Fruit fly (Drosophila melanogaster) whole organism: ENCODE data around the gene Ptpmeg2.

ENCODE experiments used
- CG8478 ChIP-seq: fragments of >200 bp; optimal IDR thresholded peaks from 2 replicates; lab custom pipeline; 2018; ENCODE audit warnings: inconsistent platforms
- Dll ChIP-seq: fragments of >200 bp; optimal IDR thresholded peaks from 2 replicates; lab custom pipeline; 2017
- EcR ChIP-seq, 2 experiments: fragments of >200 bp; optimal IDR thresholded peaks; 2 replicates each; lab custom pipeline; 2017; ENCODE audit warnings: missing biosample characterization in 2 of 2, missing genetic modification characterization in 2 of 2, missing genetic modification reagents in 2 of 2
- pan ChIP-seq: fragments of >200 bp; optimal IDR thresholded peaks from 2 replicates; lab custom pipeline; 2017
- psq ChIP-seq: fragments of >200 bp; optimal IDR thresholded peaks from 2 replicates; lab custom pipeline; 2017
- usp ChIP-seq: fragments of >200 bp; optimal IDR thresholded peaks from 2 replicates; lab custom pipeline; 2017; ENCODE audit warnings: missing biosample characterization, missing genetic modification characterization, mixed read lengths

Ptpmeg2 gene

DNA sequence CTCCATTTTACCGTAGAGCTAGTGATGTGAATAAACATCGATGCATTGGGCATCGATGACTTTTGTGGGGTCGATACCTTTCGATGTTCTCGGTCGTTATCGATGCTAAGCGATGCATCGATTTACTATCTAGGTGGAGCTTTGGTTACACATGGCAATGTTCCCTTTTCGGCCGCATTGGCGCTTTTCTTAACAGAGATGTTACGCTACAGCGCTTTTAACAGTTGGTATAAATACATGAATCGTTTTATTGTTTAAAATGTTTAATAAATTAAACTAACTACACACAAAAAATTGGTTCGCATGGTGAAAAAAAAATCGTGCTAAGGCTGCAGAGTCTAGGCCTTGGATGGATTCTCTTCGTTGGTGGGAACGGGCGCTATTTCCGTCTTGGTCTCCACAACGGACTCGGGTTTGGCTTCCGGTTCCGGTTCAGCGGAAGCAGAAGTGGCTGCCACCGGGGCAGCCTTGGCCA is at the start of gene Ptpmeg2:
Gene Ptpmeg2 (minus strand): TSS at position 281 of the 475 bp plus-strand sequence.
- TF ChIP-seq Dll (lab: Kevin White, UChicago), result no peak
- TF ChIP-seq pan (lab: Kevin White, UChicago), result no peak
- TF ChIP-seq psq (lab: Kevin White, UChicago), result no peak
- TF ChIP-seq CG8478 (lab: Kevin White, UChicago), result no peak
- no peak for TF ChIP-seq EcR (GFP tag; optimal IDR thresholded peaks at IDR 0.05; lab: Kevin White, UChicago)
- no peak for TF ChIP-seq usp (GFP tag; lab: Kevin White, UChicago)

- TF ChIP-seq CG8478 (lab: Kevin White, UChicago) (no peak), Dll (lab: Kevin White, UChicago) (no peak), psq (lab: Kevin White, UChicago) (no peak), EcR (GFP tag; optimal IDR thresholded peaks at IDR 0.05; lab: Kevin White, UChicago) (no peak), pan (lab: Kevin White, UChicago) (no peak), usp (GFP tag; lab: Kevin White, UChicago) (no peak)
Measured at dm6 chrX:9707820-9708487, 49.0 kb upstream of the Ptpmeg2 start.

DNA sequence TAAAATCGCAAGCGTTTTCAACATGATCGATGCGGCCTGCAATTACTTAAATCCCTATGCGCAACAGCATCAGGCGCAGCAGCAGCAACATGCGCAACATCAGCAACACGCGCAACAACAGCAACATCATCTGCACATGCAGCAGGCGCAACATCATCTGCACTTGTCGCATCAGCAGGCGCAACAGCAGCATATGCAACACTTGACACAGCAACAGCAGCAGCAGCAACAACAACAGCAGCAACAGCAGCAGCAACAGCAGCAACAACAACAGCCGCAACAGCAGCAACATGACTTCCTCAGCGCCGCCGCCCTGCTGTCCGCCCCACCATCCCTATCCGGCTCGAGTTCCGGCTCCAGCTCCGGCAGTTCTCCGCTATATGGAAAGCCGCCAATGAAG is 35.7 kb upstream of the Ptpmeg2 start:
- TF ChIP-seq usp (GFP tag; lab: Kevin White, UChicago) (no peak), psq (lab: Kevin White, UChicago) (no peak), EcR (GFP tag; optimal IDR thresholded peaks at IDR 0.05; lab: Kevin White, UChicago) (no peak), pan (lab: Kevin White, UChicago) (no peak), CG8478 (lab: Kevin White, UChicago) (no peak), Dll (lab: Kevin White, UChicago) (no peak)

DNA sequence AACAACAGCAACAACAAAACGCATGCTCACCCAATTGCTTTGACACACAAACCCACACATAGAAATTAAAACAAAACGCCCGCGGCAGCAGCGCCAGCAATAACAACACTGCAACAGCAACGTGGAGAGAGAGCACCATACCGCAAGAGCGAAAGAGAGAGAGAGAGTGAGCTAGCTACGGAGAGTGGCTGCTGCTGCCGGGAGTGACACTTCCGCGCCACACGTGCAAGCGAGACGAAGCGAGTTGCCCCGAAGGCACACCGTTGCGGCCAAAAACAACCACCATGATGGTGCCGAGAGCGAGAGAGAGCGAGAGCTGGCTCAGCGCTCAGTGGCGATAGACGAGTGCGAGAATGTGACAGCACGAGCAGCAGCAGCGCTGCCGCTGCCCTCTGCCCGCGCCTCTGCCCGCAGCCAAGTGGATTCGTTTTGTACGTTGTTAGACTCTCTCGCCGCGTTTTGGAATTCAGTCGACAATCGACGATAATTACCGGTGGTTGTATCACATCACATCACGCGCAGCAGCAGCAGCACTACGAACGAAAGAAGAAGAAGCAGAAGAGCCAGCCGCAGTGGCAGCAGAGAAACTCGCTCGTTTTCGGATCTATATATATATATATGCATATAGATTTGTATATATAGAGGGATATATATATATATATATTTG is 34.9 kb upstream of the Ptpmeg2 start, which contains the start of gene btd:
Gene btd (plus strand): TSS at position 467 of the 667 bp plus-strand sequence.
- TF ChIP-seq psq (lab: Kevin White, UChicago), result no peak
- TF ChIP-seq EcR (GFP tag; optimal IDR thresholded peaks at IDR 0.05; lab: Kevin White, UChicago), result no peak
- peak; percentile 80 for TF ChIP-seq Dll (lab: Kevin White, UChicago)
- TF ChIP-seq usp (GFP tag; lab: Kevin White, UChicago), result no peak
- peak; percentile 82 for TF ChIP-seq CG8478 (lab: Kevin White, UChicago)

dm6 chrX:9692297-9693013 is 33.5 kb upstream of the Ptpmeg2 start:
- TF ChIP-seq EcR (GFP tag; optimal IDR thresholded peaks at IDR 0.05; lab: Kevin White, UChicago), result no peak
- TF ChIP-seq pan (lab: Kevin White, UChicago), result peak; percentile 55

DNA sequence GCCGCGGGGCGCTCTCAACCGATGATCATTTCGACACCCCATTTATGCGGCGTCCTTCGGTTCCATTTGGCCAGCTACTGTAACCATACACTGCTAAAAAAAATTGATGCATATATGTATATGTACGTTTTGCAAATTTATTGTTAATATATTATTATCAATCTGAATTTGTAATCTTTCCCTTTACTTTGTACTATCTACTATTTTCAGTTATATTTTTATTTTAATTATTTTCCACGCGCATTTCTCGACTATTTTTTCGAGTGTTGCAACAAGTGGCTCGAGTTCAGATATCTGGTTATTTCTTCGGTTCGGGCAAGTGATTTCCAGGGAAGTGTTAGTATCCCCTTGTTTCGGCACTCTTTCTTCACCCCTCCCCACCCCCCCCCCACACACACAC is 30.2 kb upstream of the Ptpmeg2 start:
- TF ChIP-seq CG8478 (lab: Kevin White, UChicago) (no peak), pan (lab: Kevin White, UChicago) (no peak), EcR (GFP tag; optimal IDR thresholded peaks at IDR 0.05; lab: Kevin White, UChicago) (no peak), usp (GFP tag; lab: Kevin White, UChicago) (no peak), psq (lab: Kevin White, UChicago) (no peak), Dll (lab: Kevin White, UChicago) (no peak)

dm6 chrX:9687623-9688022 is 28.7 kb upstream of the Ptpmeg2 start:
- TF ChIP-seq psq (lab: Kevin White, UChicago) (no peak), EcR (GFP tag; optimal IDR thresholded peaks at IDR 0.05; lab: Kevin White, UChicago) (no peak), CG8478 (lab: Kevin White, UChicago) (no peak), usp (GFP tag; lab: Kevin White, UChicago) (no peak), Dll (lab: Kevin White, UChicago) (no peak), pan (lab: Kevin White, UChicago) (no peak)

DNA sequence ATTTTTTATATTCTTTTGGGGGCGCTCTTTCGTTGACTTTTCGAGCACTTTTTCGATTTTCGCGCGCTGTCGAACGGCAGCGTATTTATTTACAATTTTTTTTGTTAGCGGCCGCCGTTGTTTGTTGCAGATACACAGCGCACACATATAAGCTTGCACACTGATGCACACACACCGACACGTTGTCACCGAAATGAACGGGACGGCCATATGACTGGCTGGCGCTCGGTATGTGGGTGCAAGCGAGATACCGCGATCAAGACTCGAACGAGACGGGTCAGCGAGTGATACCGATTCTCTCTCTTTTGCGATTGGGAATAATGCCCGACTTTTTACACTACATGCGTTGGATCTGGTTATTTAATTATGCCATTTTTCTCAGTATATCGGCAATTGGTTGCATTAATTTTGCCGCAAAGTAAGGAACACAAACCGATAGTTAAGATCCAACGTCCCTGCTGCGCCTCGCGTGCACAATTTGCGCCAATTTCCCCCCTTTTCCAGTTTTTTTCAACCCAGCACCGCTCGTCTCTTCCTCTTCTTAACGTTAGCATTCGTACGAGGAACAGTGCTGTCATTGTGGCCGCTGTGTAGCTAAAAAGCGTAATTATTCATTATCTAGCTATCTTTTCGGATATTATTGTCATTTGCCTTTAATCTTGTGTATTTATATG is 27.7 kb upstream of the Ptpmeg2 start, which contains the start of gene nej:
Gene nej (minus strand): TSS at position 521 of the 674 bp plus-strand sequence.
- no peak for TF ChIP-seq psq (lab: Kevin White, UChicago)
- no peak for TF ChIP-seq usp (GFP tag; lab: Kevin White, UChicago)
- TF ChIP-seq Dll (lab: Kevin White, UChicago), result peak; percentile 41
- peak; percentile 93 for TF ChIP-seq CG8478 (lab: Kevin White, UChicago)

dm6 chrX:9685568-9686413 is 26.8 kb upstream of the Ptpmeg2 start:
- peak; percentile 84 for TF ChIP-seq Dll (lab: Kevin White, UChicago)
- no peak for TF ChIP-seq usp (GFP tag; lab: Kevin White, UChicago)
